Fruit fly (Drosophila melanogaster) S2 (cell line): ENCODE data around the gene CG7810.

ENCODE experiments used
- CG8478 ChIP-seq: fragments of >200 bp; optimal IDR thresholded peaks from 2 replicates; lab custom pipeline; 2018
- CTCF ChIP-seq, 2 experiments: fragments of >200 bp; optimal IDR thresholded peaks; 2 replicates each; lab custom pipeline; 2018

Gene CG7810

dm6 chr2L:8274958-8275584 is 35.9 kb downstream of the CG7810 start:
- TF ChIP-seq CG8478 (lab: Kevin White, UChicago), result no peak
- TF ChIP-seq CTCF (optimal IDR thresholded peaks at IDR 0.05; lab: Kevin White, UChicago), result no peak

- TF ChIP-seq CTCF (optimal IDR thresholded peaks at IDR 0.05; lab: Kevin White, UChicago) (no peak), CG8478 (lab: Kevin White, UChicago) (no peak)
These were observed 36.9 kb downstream of the CG7810 start for dm6 chr2L:8274127-8274526.

DNA sequence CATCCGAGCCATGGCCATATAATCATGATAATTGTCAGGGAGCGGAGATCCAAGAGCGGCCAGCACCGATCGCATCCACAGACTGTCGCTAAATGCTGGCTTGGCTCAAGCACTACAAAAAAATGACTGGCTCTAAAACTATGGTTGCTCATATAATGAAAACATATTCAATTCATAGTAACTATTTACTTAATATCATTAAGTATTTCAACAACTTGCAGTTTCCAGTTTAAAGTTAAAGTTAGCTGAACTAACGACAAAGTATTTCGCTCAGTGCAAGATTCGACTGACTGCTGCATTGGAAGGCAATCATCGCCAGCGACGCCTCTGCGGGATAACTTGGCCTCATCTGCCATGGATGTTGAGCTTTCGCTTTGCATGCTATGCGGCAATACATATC is 40.1 kb downstream of the CG7810 start:
- no peak for TF ChIP-seq CTCF (optimal IDR thresholded peaks at IDR 0.05; lab: Kevin White, UChicago)
- TF ChIP-seq CG8478 (lab: Kevin White, UChicago), result no peak

DNA sequence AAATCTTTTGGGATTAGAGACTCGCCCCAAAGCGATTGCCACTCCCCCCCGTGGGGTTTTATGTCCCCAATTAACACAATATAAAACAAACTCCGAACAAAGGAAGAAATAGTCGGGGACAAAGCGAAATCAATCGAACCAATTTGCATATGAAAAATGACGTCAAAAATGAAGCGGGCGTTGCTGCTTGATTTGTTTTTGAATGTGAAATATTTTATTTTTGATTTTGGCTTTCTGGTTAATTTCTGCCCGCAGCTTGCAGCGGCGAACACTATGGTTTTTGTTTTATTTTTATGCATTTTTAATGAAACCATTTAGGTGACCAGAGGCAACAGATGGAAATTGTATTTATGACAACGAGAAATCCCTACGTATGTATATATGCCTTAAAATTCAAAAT is 42.3 kb downstream of the CG7810 start:
- no peak for TF ChIP-seq CTCF (optimal IDR thresholded peaks at IDR 0.05; lab: Kevin White, UChicago)
- no peak for TF ChIP-seq CG8478 (lab: Kevin White, UChicago)

DNA sequence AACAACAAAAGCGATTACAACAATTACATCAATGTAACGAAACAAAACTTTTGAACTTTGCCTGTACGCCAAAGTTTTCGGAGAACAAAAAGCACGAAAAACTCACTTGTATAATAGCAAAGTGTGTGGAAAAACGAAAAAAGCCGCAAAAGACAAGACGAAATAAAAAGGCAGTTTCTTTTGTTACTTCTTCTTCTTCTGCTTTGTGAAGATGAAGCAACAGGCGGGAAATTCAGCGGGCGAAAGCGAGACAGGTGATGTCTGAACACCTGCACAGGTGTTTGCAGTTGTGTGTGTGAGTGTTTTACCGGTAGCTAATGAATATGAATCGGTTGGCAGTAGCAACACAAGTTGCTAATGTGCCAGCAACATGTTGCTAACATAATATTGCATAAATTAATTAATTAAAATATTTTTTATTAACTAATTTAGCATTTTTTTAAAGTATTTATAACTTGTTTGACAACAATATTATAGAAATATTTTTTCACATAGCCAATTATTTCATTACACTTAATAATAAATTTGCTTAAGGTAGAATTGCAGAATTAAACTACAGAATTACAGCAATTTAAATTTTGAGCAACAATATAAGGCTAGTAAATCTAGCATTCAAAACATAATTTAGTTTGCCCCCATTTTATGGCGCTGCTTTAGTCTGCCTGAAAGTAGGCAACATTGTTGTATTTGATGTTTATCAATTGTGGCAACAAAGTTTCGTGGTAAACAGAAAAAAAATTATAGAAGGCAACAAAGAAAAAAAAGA is 44.1 kb downstream of the CG7810 start:
- TF ChIP-seq CTCF (optimal IDR thresholded peaks at IDR 0.05; lab: Kevin White, UChicago), result no peak
- TF ChIP-seq CG8478 (lab: Kevin White, UChicago), result no peak

dm6 chr2L:8266145-8266544 is 44.9 kb downstream of the CG7810 start:
- TF ChIP-seq CTCF (optimal IDR thresholded peaks at IDR 0.05; lab: Kevin White, UChicago) (no peak), CG8478 (lab: Kevin White, UChicago) (no peak)
